Worm (Caenorhabditis elegans) whole organism, L3 larva: Measurements from ENCODE around the gene K09E2.3.

Experiments used
- ZK546.5 ChIP-seq: sonication (generic microtip); optimal IDR thresholded peaks from 2 replicates; lab custom pipeline; 2017; ENCODE audit warnings: missing biosample characterization, missing genetic modification characterization
- ama-1 ChIP-seq: fragments of 150-350 bp; optimal IDR thresholded peaks from 2 replicates; lab custom pipeline; 2018
- egl-5 ChIP-seq: fragments of 150-350 bp; optimal IDR thresholded peaks from 2 replicates; lab custom pipeline; 2017; ENCODE audit warnings: missing biosample characterization, missing genetic modification reagents, missing genetic modification characterization, inconsistent platforms
- fos-1 ChIP-seq: fragments of 150-350 bp; optimal IDR thresholded peaks from 2 replicates; lab custom pipeline; 2014; ENCODE audit warnings: missing biosample characterization, missing genetic modification characterization
- lin-39 ChIP-seq: fragments of 150-350 bp; optimal IDR thresholded peaks from 2 replicates; lab custom pipeline; 2018; ENCODE audit warnings: missing biosample characterization, missing genetic modification reagents, missing genetic modification characterization
- nhr-25 ChIP-seq: sonication (generic microtip); optimal IDR thresholded peaks from 2 replicates; lab custom pipeline; 2017; ENCODE audit warnings: missing biosample characterization, missing genetic modification characterization
- nhr-28 ChIP-seq: fragments of 150-350 bp; optimal IDR thresholded peaks from 2 replicates; lab custom pipeline; 2014; ENCODE audit warnings: missing biosample characterization, missing genetic modification characterization
- pha-4 ChIP-seq: fragments of 150-350 bp; optimal IDR thresholded peaks from 2 replicates; lab custom pipeline; 2014; ENCODE audit warnings: missing biosample characterization, missing genetic modification reagents, missing genetic modification characterization
- pqm-1 ChIP-seq: fragments of 150-350 bp; optimal IDR thresholded peaks from 2 replicates; lab custom pipeline; 2017; ENCODE audit warnings: missing biosample characterization, missing genetic modification characterization, inconsistent platforms
- snpc-4 ChIP-seq: fragments of 150-350 bp; optimal IDR thresholded peaks from 2 replicates; lab custom pipeline; 2014; ENCODE audit warnings: missing biosample characterization, missing genetic modification characterization
- unc-62 ChIP-seq: fragments of 150-350 bp; sonication (generic microtip); optimal IDR thresholded peaks from 4 replicates; lab custom pipeline; 2014; ENCODE audit warnings: missing biosample characterization, missing genetic modification reagents, missing genetic modification characterization
- ztf-11 ChIP-seq: fragments of 150-350 bp; optimal IDR thresholded peaks from 2 replicates; lab custom pipeline; 2014; ENCODE audit warnings: missing biosample characterization, missing genetic modification characterization
- ztf-4 ChIP-seq: fragments of 150-350 bp; optimal IDR thresholded peaks from 2 replicates; lab custom pipeline; 2014; ENCODE audit warnings: missing biosample characterization, missing genetic modification characterization

DNA sequence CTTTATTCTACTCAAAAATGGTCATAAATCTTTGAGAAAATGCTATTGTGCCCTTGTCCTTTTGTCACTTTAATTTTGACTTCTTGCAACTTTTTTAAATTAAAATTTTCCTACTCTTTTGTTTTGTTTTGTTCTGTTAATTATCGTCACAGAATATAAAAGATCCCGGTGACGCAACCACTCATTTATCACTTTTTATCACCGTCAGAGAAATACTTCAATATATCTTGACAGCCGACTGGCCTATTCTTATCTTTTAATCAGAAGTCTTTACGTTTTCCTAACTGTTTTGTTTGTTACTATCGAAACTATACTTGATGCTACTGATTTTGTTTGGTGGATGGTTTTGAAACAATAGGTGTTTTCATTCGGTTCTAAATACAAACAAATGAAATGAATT lies 16.9 kb upstream of the K09E2.3 start:
- TF ChIP-seq nhr-28 (tag; lab: Kevin White, UChicago) (no peak), unc-62 (GFP tag; lab: Kevin White, UChicago) (no peak), egl-5 (tag; lab: Kevin White, UChicago) (no peak), ztf-4 (tag; lab: Kevin White, UChicago) (no peak), pha-4 (tag; lab: Kevin White, UChicago) (no peak), nhr-25 (tag; lab: Kevin White, UChicago) (no peak), ZK546.5 (tag; lab: Kevin White, UChicago) (no peak), lin-39 (tag; lab: Kevin White, UChicago) (no peak), fos-1 (tag; lab: Kevin White, UChicago) (no peak), snpc-4 (tag; lab: Kevin White, UChicago) (no peak), pqm-1 (tag; lab: Kevin White, UChicago) (no peak), ama-1 (no peak), ztf-11 (tag; lab: Kevin White, UChicago) (no peak)
